Worm (Caenorhabditis elegans) whole organism, late embryonic: ENCODE measurements around the gene dos-3.

Source experiments
- C08G9.2 ChIP-seq: sonication (generic microtip); optimal IDR thresholded peaks from 2 replicates; lab custom pipeline; 2016; ENCODE audit warnings: mild to moderate bottlenecking, missing genetic modification characterization, moderate library complexity, missing compliant biosample characterization
- T23F11.4 ChIP-seq: fragments of 200-800 bp; sonication (Bioruptor generic); optimal IDR thresholded peaks from 2 replicates; lab custom pipeline; 2018; ENCODE audit warnings: mild to moderate bottlenecking, missing genetic modification characterization, missing compliant biosample characterization
- Y22D7AL.16 ChIP-seq: sonication (generic microtip); optimal IDR thresholded peaks from 2 replicates; lab custom pipeline; 2016; ENCODE audit warnings: missing genetic modification characterization, missing compliant biosample characterization
- ahr-1 ChIP-seq: sonication (generic microtip); optimal IDR thresholded peaks from 2 replicates; lab custom pipeline; 2016; ENCODE audit warnings: missing genetic modification characterization, missing compliant biosample characterization
- ceh-14 ChIP-seq: sonication (generic microtip); optimal IDR thresholded peaks from 2 replicates; lab custom pipeline; 2016; ENCODE audit warnings: missing genotype, missing genetic modification characterization, missing compliant biosample characterization
- ceh-19 ChIP-seq: fragments of 200-800 bp; sonication (Bioruptor generic); optimal IDR thresholded peaks from 2 replicates; lab custom pipeline; 2018; ENCODE audit warnings: mild to moderate bottlenecking, missing genetic modification characterization, missing compliant biosample characterization
- ceh-2 ChIP-seq: sonication (generic microtip); optimal IDR thresholded peaks from 2 replicates; lab custom pipeline; 2016; ENCODE audit warnings: missing genotype, missing genetic modification characterization, missing compliant biosample characterization
- ceh-34 ChIP-seq: sonication (generic microtip); optimal IDR thresholded peaks from 2 replicates; lab custom pipeline; 2016; ENCODE audit warnings: mild to moderate bottlenecking, missing genetic modification characterization, missing compliant biosample characterization
- ceh-45 ChIP-seq: fragments of 200-800 bp; sonication (Bioruptor generic); IDR thresholded peaks from 2 replicates; pipeline ENCODE4 v1.3.6; 2022; ENCODE audit warnings: missing genetic modification reagents, missing genetic modification characterization, missing compliant biosample characterization
- ceh-48 ChIP-seq: sonication (generic microtip); optimal IDR thresholded peaks from 2 replicates; lab custom pipeline; 2016; ENCODE audit warnings: missing genetic modification characterization, inconsistent platforms, missing compliant biosample characterization
- ceh-9 ChIP-seq: sonication (generic microtip); optimal IDR thresholded peaks from 2 replicates; lab custom pipeline; 2016; ENCODE audit warnings: mild to moderate bottlenecking, missing genetic modification characterization, inconsistent platforms, missing compliant biosample characterization
- dve-1 ChIP-seq: sonication (generic microtip); optimal IDR thresholded peaks from 2 replicates; lab custom pipeline; 2017; ENCODE audit warnings: antibody characterized with exemption, mild to moderate bottlenecking, missing genetic modification characterization, missing compliant biosample characterization
- elt-2 ChIP-seq: sonication (generic microtip); optimal IDR thresholded peaks from 2 replicates; lab custom pipeline; 2016; ENCODE audit warnings: missing genetic modification reagents, missing genetic modification characterization, missing compliant biosample characterization
- elt-4 ChIP-seq: sonication (generic microtip); optimal IDR thresholded peaks from 2 replicates; lab custom pipeline; 2016; ENCODE audit warnings: missing genetic modification characterization, missing compliant biosample characterization
- fkh-10 ChIP-seq: fragments of 150-350 bp; optimal IDR thresholded peaks from 2 replicates; lab custom pipeline; 2014; ENCODE audit warnings: missing biosample characterization, missing genetic modification reagents, missing genetic modification characterization
- fkh-6 ChIP-seq: sonication (generic microtip); optimal IDR thresholded peaks from 2 replicates; lab custom pipeline; 2016; ENCODE audit warnings: missing genetic modification characterization, missing compliant biosample characterization
- gmeb-2 ChIP-seq: sonication (generic microtip); optimal IDR thresholded peaks from 2 replicates; lab custom pipeline; 2016; ENCODE audit warnings: missing genetic modification characterization, inconsistent platforms, missing compliant biosample characterization
- hlh-15 ChIP-seq: sonication (generic microtip); optimal IDR thresholded peaks from 2 replicates; lab custom pipeline; 2016; ENCODE audit warnings: missing genetic modification characterization, missing compliant biosample characterization
- hlh-30 ChIP-seq: sonication (generic microtip); optimal IDR thresholded peaks from 2 replicates; lab custom pipeline; 2017; ENCODE audit warnings: antibody characterized with exemption, missing genetic modification characterization, missing compliant biosample characterization; ENCODE audit not compliant: insufficient read depth
- hlh-6 ChIP-seq: sonication (generic microtip); optimal IDR thresholded peaks from 2 replicates; lab custom pipeline; 2016; ENCODE audit warnings: missing genotype, missing genetic modification characterization, missing compliant biosample characterization
- hlh-8 ChIP-seq: sonication (generic microtip); optimal IDR thresholded peaks from 2 replicates; lab custom pipeline; 2016; ENCODE audit warnings: missing genotype, missing genetic modification characterization, missing compliant biosample characterization
- lin-11 ChIP-seq: fragments of 200-800 bp; sonication (Bioruptor generic); optimal IDR thresholded peaks from 2 replicates; lab custom pipeline; 2018; ENCODE audit warnings: mild to moderate bottlenecking, missing genetic modification characterization, missing compliant biosample characterization
- nhr-232 ChIP-seq: sonication (generic microtip); optimal IDR thresholded peaks from 2 replicates; lab custom pipeline; 2016; ENCODE audit warnings: missing genetic modification characterization, missing compliant biosample characterization
- npax-4 ChIP-seq: sonication (generic microtip); optimal IDR thresholded peaks from 2 replicates; lab custom pipeline; 2016; ENCODE audit warnings: missing genetic modification characterization, missing compliant biosample characterization
- odd-2 ChIP-seq: sonication (generic microtip); optimal IDR thresholded peaks from 2 replicates; lab custom pipeline; 2017; ENCODE audit warnings: antibody characterized with exemption, mild to moderate bottlenecking, missing genetic modification characterization, missing compliant biosample characterization
- pag-3 ChIP-seq: sonication (generic microtip); optimal IDR thresholded peaks from 2 replicates; lab custom pipeline; 2016; ENCODE audit warnings: missing compliant biosample characterization, missing genetic modification characterization, borderline replicate concordance
- pat-9 ChIP-seq: fragments of 200-800 bp; sonication (Bioruptor generic); optimal IDR thresholded peaks from 2 replicates; lab custom pipeline; 2018; ENCODE audit warnings: mild to moderate bottlenecking, missing genetic modification characterization, moderate library complexity, missing compliant biosample characterization
- pax-1 ChIP-seq: fragments of 150-350 bp; optimal IDR thresholded peaks from 2 replicates; lab custom pipeline; 2014; ENCODE audit warnings: missing biosample characterization, missing genetic modification characterization
- pha-4 ChIP-seq: fragments of 150-350 bp; optimal IDR thresholded peaks from 2 replicates; lab custom pipeline; 2018; ENCODE audit warnings: missing biosample characterization, missing genetic modification reagents, missing genetic modification characterization
- pqm-1 ChIP-seq: sonication (generic microtip); optimal IDR thresholded peaks from 2 replicates; lab custom pipeline; 2016; ENCODE audit warnings: missing genetic modification characterization, missing compliant biosample characterization
- ref-2 ChIP-seq: sonication (generic microtip); optimal IDR thresholded peaks from 2 replicates; lab custom pipeline; 2016; ENCODE audit warnings: missing genetic modification characterization, missing compliant biosample characterization
- sdc-2 ChIP-seq: sonication (generic microtip); optimal IDR thresholded peaks from 2 replicates; lab custom pipeline; 2016; ENCODE audit warnings: missing genotype, missing genetic modification characterization, missing compliant biosample characterization
- syd-9 ChIP-seq: sonication (generic microtip); optimal IDR thresholded peaks from 2 replicates; lab custom pipeline; 2016; ENCODE audit warnings: mild to moderate bottlenecking, missing genetic modification characterization, moderate library complexity, missing compliant biosample characterization
- tbx-2 ChIP-seq: sonication (generic microtip); optimal IDR thresholded peaks from 2 replicates; lab custom pipeline; 2016; ENCODE audit warnings: missing genetic modification characterization, missing compliant biosample characterization
- unc-42 ChIP-seq: sonication (generic microtip); optimal IDR thresholded peaks from 2 replicates; lab custom pipeline; 2016; ENCODE audit warnings: missing genotype, missing genetic modification characterization, missing compliant biosample characterization
- unc-86 ChIP-seq: sonication (generic microtip); optimal IDR thresholded peaks from 2 replicates; lab custom pipeline; 2016; ENCODE audit warnings: missing genetic modification characterization, missing compliant biosample characterization
- zip-5 ChIP-seq: sonication (generic microtip); optimal IDR thresholded peaks from 2 replicates; lab custom pipeline; 2016; ENCODE audit warnings: missing genetic modification characterization, missing compliant biosample characterization
- ztf-16 ChIP-seq: sonication (generic microtip); optimal IDR thresholded peaks from 2 replicates; lab custom pipeline; 2017; ENCODE audit warnings: missing genetic modification characterization, missing compliant biosample characterization

dos-3 gene

DNA sequence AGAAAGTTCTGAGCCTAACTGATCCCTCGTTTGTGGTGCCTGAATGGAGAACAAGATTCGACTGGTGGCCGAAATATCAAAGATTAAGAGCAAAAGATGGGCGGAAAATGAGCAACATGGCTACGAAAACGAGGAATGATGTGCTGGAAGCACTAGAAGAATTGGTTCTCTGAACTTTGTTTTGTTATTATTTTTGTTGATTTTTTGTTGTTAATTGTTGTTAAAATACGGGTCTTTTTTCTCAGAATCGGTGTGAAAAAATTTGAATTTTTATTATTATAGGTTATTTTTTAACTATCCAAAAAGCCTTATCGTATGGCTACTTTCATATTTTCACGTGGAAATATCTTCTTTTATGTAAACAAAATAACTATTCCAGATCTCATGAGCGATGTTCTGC lies 16.9 kb upstream of the dos-3 start, which contains the start of gene K02F3.12:
Gene K02F3.12, plus strand, starts transcription at position 301 of the 400 bp plus-strand sequence.
- TF ChIP-seq unc-86 (tag; lab: Kevin White, UChicago) (no peak), tbx-2 (tag; lab: Kevin White, UChicago) (no peak), hlh-30 (tag; lab: Kevin White, UChicago) (no peak), hlh-6 (no peak), ceh-48 (tag; lab: Kevin White, UChicago) (no peak), pat-9 (tag; lab: Kevin White, UChicago) (no peak)

DNA sequence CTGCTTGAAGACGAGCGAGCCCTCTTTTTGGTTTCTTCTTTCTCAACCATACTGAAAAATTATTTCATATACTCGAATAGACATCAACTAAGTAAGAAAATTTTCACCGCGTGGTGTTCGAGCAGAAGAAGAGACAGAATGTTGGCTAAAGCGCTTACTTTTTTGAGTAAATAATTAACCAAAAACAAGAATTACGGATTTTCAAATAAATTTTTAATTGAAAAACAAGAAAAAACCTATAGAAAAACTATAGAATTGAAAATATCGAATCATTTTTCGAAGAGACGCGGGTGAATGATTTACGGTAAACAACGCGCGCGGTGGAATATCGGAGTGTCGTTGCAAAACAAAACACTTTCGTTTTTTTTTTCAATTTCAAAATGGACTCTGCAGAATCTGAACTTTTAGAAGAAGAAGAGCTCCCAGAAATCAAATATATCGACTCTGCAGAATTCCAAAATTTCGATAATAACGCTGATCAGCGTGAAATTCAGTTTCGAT lies 14.5 kb upstream of the dos-3 start, which contains the start of the genes rnp-5 and tag-51:
Gene rnp-5, minus strand, starts transcription at position 51 of the 501 bp plus-strand sequence.
Gene tag-51, plus strand, starts transcription at position 363 of the 501 bp plus-strand sequence.
- TF ChIP-seq pha-4 (tag; lab: Kevin White, UChicago) (no peak), fkh-10 (GFP tag; lab: Kevin White, UChicago) (no peak), C08G9.2 (tag; lab: Kevin White, UChicago) (no peak), dve-1 (tag; lab: Kevin White, UChicago) (no peak), ceh-34 (tag; lab: Kevin White, UChicago) (no peak), hlh-15 (tag; lab: Kevin White, UChicago) (no peak), elt-4 (tag; lab: Kevin White, UChicago) (no peak), nhr-232 (tag; lab: Kevin White, UChicago) (no peak), gmeb-2 (tag; lab: Kevin White, UChicago) (no peak), T23F11.4 (GFP tag; lab: Kevin White, UChicago) (no peak), zip-5 (tag; lab: Kevin White, UChicago) (no peak)

DNA sequence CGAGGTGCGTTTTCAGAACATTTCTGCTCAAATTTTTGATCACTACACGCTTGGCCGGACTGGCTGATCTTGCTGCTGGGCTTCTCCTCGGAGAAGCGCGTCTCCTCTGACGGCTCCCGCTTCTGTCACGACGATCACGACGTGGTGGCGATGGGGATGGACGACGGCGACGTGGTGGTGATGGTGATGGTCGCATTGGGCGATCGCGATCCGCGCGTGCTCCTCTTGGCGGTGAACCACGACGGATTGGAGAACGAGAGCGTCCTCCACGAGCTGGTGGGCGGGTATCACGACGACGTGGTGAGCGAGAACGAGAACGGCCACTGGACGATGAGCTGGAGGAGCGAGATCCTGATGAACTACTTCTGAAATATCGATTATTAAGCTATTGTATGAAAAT lies 14.0 kb upstream of the dos-3 start:
- no peak for TF ChIP-seq ceh-9 (tag; lab: Kevin White, UChicago)
- peak; percentile 66 for TF ChIP-seq elt-4 (tag; lab: Kevin White, UChicago)
- TF ChIP-seq C08G9.2 (tag; lab: Kevin White, UChicago), result peak; percentile 8
- no peak for TF ChIP-seq syd-9 (tag; lab: Kevin White, UChicago)

DNA sequence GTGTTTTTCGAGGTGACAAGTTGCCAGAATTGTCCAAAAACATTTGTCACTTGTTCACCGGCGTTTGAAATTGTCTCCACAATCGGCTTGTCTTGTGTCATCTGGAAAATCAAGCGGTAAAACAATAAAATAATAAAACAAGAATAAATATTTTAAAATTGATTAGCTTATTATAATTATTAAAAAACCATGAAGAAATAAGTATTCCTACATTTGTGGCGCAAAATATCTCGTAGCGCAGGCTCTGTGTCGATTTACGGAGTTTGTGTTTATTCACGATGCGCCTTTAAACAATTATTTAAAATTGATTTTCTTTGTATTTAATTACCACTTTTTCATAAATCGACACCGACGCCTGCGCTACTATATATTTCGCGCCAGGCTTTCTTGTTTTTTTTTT lies 12.9 kb upstream of the dos-3 start, which contains the start of gene moma-1:
Gene moma-1, minus strand, starts transcription at position 101 of the 400 bp plus-strand sequence.
- TF ChIP-seq unc-42 (tag; lab: Kevin White, UChicago) (no peak), ceh-2 (tag; lab: Kevin White, UChicago) (no peak), lin-11 (no peak), ceh-9 (tag; lab: Kevin White, UChicago) (no peak), unc-86 (tag; lab: Kevin White, UChicago) (no peak), elt-4 (tag; lab: Kevin White, UChicago) (no peak)
- TF ChIP-seq, all 69 proteins: peak for 0

DNA sequence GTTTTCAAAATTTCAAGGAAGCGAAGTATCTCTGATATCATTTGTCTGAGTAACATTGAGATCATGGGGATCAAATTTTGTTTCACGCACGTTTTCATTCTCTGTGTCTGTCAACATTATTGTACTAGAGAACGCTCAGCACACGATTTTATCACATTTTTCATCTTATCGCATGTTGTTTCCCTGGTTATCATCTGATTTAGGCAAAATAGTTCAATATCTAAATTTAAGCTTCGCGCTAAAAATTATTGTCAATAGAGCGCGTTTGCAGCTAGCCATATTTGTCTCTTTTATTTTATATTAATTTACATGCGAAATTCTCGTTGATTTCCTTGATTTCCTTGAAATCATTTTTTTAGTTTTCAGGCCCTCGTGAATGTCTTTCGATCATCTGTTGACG lies 6.1 kb upstream of the dos-3 start, which contains the start of gene K02F3.2:
Gene K02F3.2, plus strand, starts transcription at position 357 of the 400 bp plus-strand sequence.
- TF ChIP-seq ref-2, result no peak
- no peak for TF ChIP-seq unc-86 (tag; lab: Kevin White, UChicago)
- TF ChIP-seq pax-1, result peak; percentile 17
- no peak for TF ChIP-seq ahr-1 (tag; lab: Kevin White, UChicago)
- no peak for TF ChIP-seq pqm-1 (tag; lab: Kevin White, UChicago)
- TF ChIP-seq ceh-45, result no peak
- TF ChIP-seq ceh-19 (GFP tag; lab: Kevin White, UChicago), result no peak
- TF ChIP-seq elt-2, result peak; percentile 73
- TF ChIP-seq tbx-2 (tag; lab: Kevin White, UChicago), result no peak
- no peak for TF ChIP-seq fkh-6

DNA sequence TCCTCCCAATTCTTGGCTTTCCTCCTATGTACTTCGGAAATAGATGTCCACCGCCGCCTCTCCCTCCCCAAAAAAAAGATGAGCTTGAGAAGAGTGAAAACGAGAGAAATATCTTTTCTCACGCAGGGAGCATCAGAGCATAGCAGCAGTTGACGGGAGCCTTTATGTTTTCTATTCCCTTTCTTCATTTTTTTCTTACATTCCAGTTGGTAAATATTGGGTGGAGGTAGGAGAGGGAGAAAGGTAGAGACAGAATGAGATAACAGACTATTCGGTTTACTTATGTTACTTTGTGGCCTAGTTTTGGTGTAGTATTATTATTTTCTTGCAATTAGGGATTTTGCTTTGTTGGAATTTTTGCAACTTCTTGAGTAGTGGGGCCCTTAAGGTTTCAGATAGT lies 5.2 kb upstream of the dos-3 start:
- TF ChIP-seq ceh-14 (no peak), Y22D7AL.16 (no peak), unc-42 (tag; lab: Kevin White, UChicago) (no peak), ztf-16 (tag; lab: Kevin White, UChicago) (no peak), pax-1 (no peak), gmeb-2 (tag; lab: Kevin White, UChicago) (no peak), odd-2 (no peak), pag-3 (no peak), T23F11.4 (GFP tag; lab: Kevin White, UChicago) (no peak), hlh-8 (no peak), ceh-34 (tag; lab: Kevin White, UChicago) (no peak), npax-4 (tag; lab: Kevin White, UChicago) (no peak), ceh-2 (tag; lab: Kevin White, UChicago) (no peak), sdc-2 (no peak), zip-5 (tag; lab: Kevin White, UChicago) (no peak)
